Fruit fly (Drosophila melanogaster) Kc167 (cell line): Measurements from ENCODE around the gene Ptp10D.

Experiments
- psq ChIP-seq: fragments of >200 bp; optimal IDR thresholded peaks from 2 replicates; lab custom pipeline; 2017; ENCODE audit warnings: missing external identifiers
- ttk ChIP-seq: sonication (Bioruptor generic); optimal IDR thresholded peaks from 2 replicates; lab custom pipeline; 2017; ENCODE audit warnings: missing external identifiers

dm6 chrX:11658181-11658842 is 36.5 kb downstream of the Ptp10D start:
- TF ChIP-seq ttk (lab: Kevin White, UChicago): no peak
- TF ChIP-seq psq (lab: Kevin White, UChicago): no peak
